Worm (Caenorhabditis elegans): ENCODE results near the gene znf-474.

- no peak for TF ChIP-seq ztf-4 (tag; optimal IDR thresholded peaks at IDR 0.05)
- TF ChIP-seq egl-27 (tag; optimal IDR thresholded peaks at IDR 0.05), result no peak
- TF ChIP-seq aly-2 (tag; optimal IDR thresholded peaks at IDR 0.05), result no peak
- no peak for TF ChIP-seq nhr-76 (tag; optimal IDR thresholded peaks at IDR 0.05)
- no peak for TF ChIP-seq unc-86 (tag; optimal IDR thresholded peaks at IDR 0.05)
- no peak for TF ChIP-seq ceh-82 (tag; optimal IDR thresholded peaks at IDR 0.05)
- TF ChIP-seq aha-1 (tag; optimal IDR thresholded peaks at IDR 0.05), result no peak
- TF ChIP-seq unc-30 (tag; optimal IDR thresholded peaks at IDR 0.05), result no peak
Observed at ce11 chrX:12104630-12105029, 45.1 kb upstream of the znf-474 start, which contains the start of gene col-181.

All from whole organism, L1 larva.